Fruit fly (Drosophila melanogaster) whole organism, embryonic: ENCODE measurements around the gene Sps2.

Experiments used
- ATbp ChIP-seq: fragments of 200-800 bp; sonication (Bioruptor generic); optimal IDR thresholded peaks from 2 replicates; lab custom pipeline; 2017; ENCODE audit warnings: missing biosample characterization, mild to moderate bottlenecking, missing genetic modification characterization, missing genetic modification reagents
- BtbVII ChIP-seq: fragments of 200-800 bp; sonication (Bioruptor generic); optimal IDR thresholded peaks from 3 replicates; lab custom pipeline; 2017; ENCODE audit warnings: missing biosample characterization, mild to moderate bottlenecking, missing genetic modification characterization
- Bteb2 ChIP-seq: fragments of 200-800 bp; sonication (Bioruptor generic); optimal IDR thresholded peaks from 2 replicates; lab custom pipeline; 2016; ENCODE audit warnings: missing biosample characterization, missing genetic modification characterization
- CG10274 ChIP-seq: fragments of 200-800 bp; sonication (Bioruptor generic); optimal IDR thresholded peaks from 3 replicates; lab custom pipeline; 2017; ENCODE audit warnings: missing biosample characterization, mild to moderate bottlenecking, missing genetic modification characterization
- CG12299 ChIP-seq: fragments of 200-800 bp; sonication (Bioruptor generic); optimal IDR thresholded peaks from 2 replicates; lab custom pipeline; 2018; ENCODE audit warnings: missing biosample characterization, mild to moderate bottlenecking, missing genetic modification characterization
- CG13287 ChIP-seq: fragments of 200-800 bp; sonication (Bioruptor generic); IDR thresholded peaks from 2 replicates; pipeline ENCODE4 v1.3.6; 2022; ENCODE audit warnings: missing biosample characterization, missing genetic modification characterization; ENCODE audit not compliant: partially characterized antibody
- CG16815 ChIP-seq: fragments of 200-800 bp; sonication (Bioruptor generic); optimal IDR thresholded peaks from 3 replicates; lab custom pipeline; 2017; ENCODE audit warnings: missing biosample characterization, mild to moderate bottlenecking, missing genetic modification characterization
- CG17359 ChIP-seq: fragments of 200-800 bp; sonication (Bioruptor generic); optimal IDR thresholded peaks from 3 replicates; lab custom pipeline; 2018; ENCODE audit warnings: missing biosample characterization, mild to moderate bottlenecking, missing genetic modification characterization, moderate library complexity
- CG18011 ChIP-seq: fragments of 200-800 bp; sonication (Bioruptor generic); optimal IDR thresholded peaks from 2 replicates; lab custom pipeline; 2017; ENCODE audit warnings: missing biosample characterization, missing genetic modification characterization, mild to moderate bottlenecking, moderate library complexity, missing genotype
- CG18599 ChIP-seq: fragments of 200-800 bp; sonication (Bioruptor generic); optimal IDR thresholded peaks from 3 replicates; lab custom pipeline; 2017; ENCODE audit warnings: missing biosample characterization, missing genetic modification characterization, mild to moderate bottlenecking, moderate library complexity, missing genetic modification reagents
- CG2129 ChIP-seq: fragments of 200-800 bp; sonication (Bioruptor generic); IDR thresholded peaks from 2 replicates; pipeline ENCODE4 v1.3.6; 2022; ENCODE audit warnings: missing biosample characterization, missing genetic modification characterization; ENCODE audit not compliant: partially characterized antibody
- CG3065 ChIP-seq: fragments of 200-800 bp; sonication (Bioruptor generic); optimal IDR thresholded peaks from 2 replicates; lab custom pipeline; 2016; ENCODE audit warnings: missing biosample characterization, missing genetic modification characterization
- CG32532 ChIP-seq: fragments of 200-800 bp; sonication (Bioruptor generic); IDR thresholded peaks from 2 replicates; pipeline ENCODE4 v1.3.6; 2022; ENCODE audit warnings: missing biosample characterization, missing genetic modification characterization
- CG3281 ChIP-seq: fragments of 200-800 bp; sonication (Bioruptor generic); optimal IDR thresholded peaks from 3 replicates; lab custom pipeline; 2017; ENCODE audit warnings: missing biosample characterization, mild to moderate bottlenecking, missing genetic modification characterization
- CG4707 ChIP-seq: fragments of 200-800 bp; sonication (Bioruptor generic); optimal IDR thresholded peaks from 2 replicates; lab custom pipeline; 2018; ENCODE audit warnings: missing biosample characterization, mild to moderate bottlenecking, missing genetic modification characterization, moderate library complexity
- CG6654 ChIP-seq: fragments of 200-800 bp; sonication (Bioruptor generic); optimal IDR thresholded peaks from 2 replicates; lab custom pipeline; 2017; ENCODE audit warnings: missing biosample characterization, mild to moderate bottlenecking, missing genetic modification characterization
- CG7271 ChIP-seq: fragments of 200-800 bp; sonication (Bioruptor generic); optimal IDR thresholded peaks from 2 replicates; lab custom pipeline; 2018; ENCODE audit warnings: missing biosample characterization, mild to moderate bottlenecking, missing genetic modification characterization, moderate library complexity
- CG7928 ChIP-seq: fragments of 200-800 bp; sonication (Bioruptor generic); optimal IDR thresholded peaks from 2 replicates; lab custom pipeline; 2017; ENCODE audit warnings: missing biosample characterization, mild to moderate bottlenecking, missing genetic modification characterization
- CG8281 ChIP-seq: fragments of 200-800 bp; sonication (Bioruptor generic); optimal IDR thresholded peaks from 2 replicates; lab custom pipeline; 2018; ENCODE audit warnings: missing biosample characterization, mild to moderate bottlenecking, missing genetic modification characterization, moderate library complexity
- CG8290 ChIP-seq, 3 experiments: fragments of 200-800 bp; sonication (Bioruptor generic); optimal IDR thresholded peaks; 2 replicates each; lab custom pipeline; 2016 to 2019; ENCODE audit warnings: missing biosample characterization in 3 of 3, missing genetic modification characterization in 3 of 3, mild to moderate bottlenecking in 2 of 3, moderate library complexity in 1 of 3
- CG8478 ChIP-seq: fragments of >200 bp; optimal IDR thresholded peaks from 2 replicates; lab custom pipeline; 2018
- Deaf1 ChIP-seq: fragments of 200-800 bp; optimal IDR thresholded peaks from 3 replicates; lab custom pipeline; 2019; ENCODE audit warnings: missing biosample characterization, mild to moderate bottlenecking, missing genetic modification characterization, moderate library complexity
- Dip2 ChIP-seq: fragments of 200-800 bp; sonication (Bioruptor generic); IDR thresholded peaks from 2 replicates; pipeline ENCODE4 v1.3.6; 2022; ENCODE audit warnings: missing biosample characterization, missing genetic modification characterization
- E2f1 ChIP-seq: fragments of 200-800 bp; sonication (Bioruptor generic); IDR thresholded peaks from 2 replicates; pipeline ENCODE4 v1.3.6; 2022; ENCODE audit warnings: missing biosample characterization, missing genetic modification characterization
- ERR ChIP-seq: fragments of 200-800 bp; sonication (Bioruptor generic); optimal IDR thresholded peaks from 2 replicates; lab custom pipeline; 2016; ENCODE audit warnings: missing biosample characterization, missing genetic modification characterization
- Eip74EF ChIP-seq, 2 experiments: fragments of 200-800 bp in 1 of 2; fragments of >200 bp in 1 of 2; sonication (Bioruptor generic) in 1 of 2; optimal IDR thresholded peaks; 2 replicates each; lab custom pipeline; 2017 to 2019; ENCODE audit warnings: missing biosample characterization in 2 of 2, missing genetic modification characterization in 2 of 2, mild to moderate bottlenecking in 1 of 2, moderate library complexity in 1 of 2
- Fer3 ChIP-seq: fragments of 200-800 bp; sonication (Bioruptor generic); optimal IDR thresholded peaks from 2 replicates; lab custom pipeline; 2018; ENCODE audit warnings: missing biosample characterization, mild to moderate bottlenecking, missing genetic modification characterization, moderate library complexity
- HLHmδ ChIP-seq: fragments of 200-800 bp; sonication (Bioruptor generic); optimal IDR thresholded peaks from 2 replicates; lab custom pipeline; 2018; ENCODE audit warnings: missing biosample characterization, mild to moderate bottlenecking, missing genetic modification characterization, moderate library complexity
- MESR4 ChIP-seq: fragments of 200-800 bp; sonication (Bioruptor generic); optimal IDR thresholded peaks from 2 replicates; lab custom pipeline; 2018; ENCODE audit warnings: missing biosample characterization, mild to moderate bottlenecking, missing genetic modification characterization, moderate library complexity
- MTF-1 ChIP-seq: fragments of 200-800 bp; sonication (Bioruptor generic); optimal IDR thresholded peaks from 2 replicates; lab custom pipeline; 2018; ENCODE audit warnings: missing biosample characterization, mild to moderate bottlenecking, missing genetic modification characterization, borderline replicate concordance
- Nf-YB ChIP-seq: fragments of 200-800 bp; sonication (Bioruptor generic); optimal IDR thresholded peaks from 3 replicates; lab custom pipeline; 2019; ENCODE audit warnings: missing biosample characterization, mild to moderate bottlenecking, missing genetic modification characterization, moderate library complexity
- Xbp1 ChIP-seq: fragments of 200-800 bp; sonication (Bioruptor generic); optimal IDR thresholded peaks from 3 replicates; lab custom pipeline; 2016; ENCODE audit warnings: missing biosample characterization, mild to moderate bottlenecking, missing genetic modification characterization
- Xrp1 ChIP-seq: fragments of 200-800 bp; sonication (Bioruptor generic); IDR thresholded peaks from 2 replicates; pipeline ENCODE4 v1.3.6; 2022; ENCODE audit warnings: missing biosample characterization, missing genetic modification characterization
- chm ChIP-seq: fragments of 200-800 bp; sonication (Bioruptor generic); IDR thresholded peaks from 2 replicates; pipeline ENCODE4 v1.3.6; 2022; ENCODE audit warnings: missing biosample characterization, missing genetic modification characterization
- crc ChIP-seq: fragments of 200-800 bp; sonication (Bioruptor generic); optimal IDR thresholded peaks from 2 replicates; lab custom pipeline; 2016; ENCODE audit warnings: missing biosample characterization, missing genetic modification characterization
- crol ChIP-seq: fragments of 200-800 bp; sonication (Bioruptor generic); IDR thresholded peaks from 2 replicates; pipeline ENCODE4 v1.3.6; 2022; ENCODE audit warnings: missing biosample characterization, missing genetic modification characterization
- dm ChIP-seq: fragments of 200-800 bp; sonication (Bioruptor generic); optimal IDR thresholded peaks from 3 replicates; lab custom pipeline; 2016; ENCODE audit warnings: missing biosample characterization, missing genetic modification characterization
- ftz-f1 ChIP-seq: fragments of 200-800 bp; sonication (Bioruptor generic); optimal IDR thresholded peaks from 2 replicates; lab custom pipeline; 2016; ENCODE audit warnings: missing biosample characterization, missing genetic modification characterization
- ham ChIP-seq: fragments of 200-800 bp; sonication (Bioruptor generic); IDR thresholded peaks from 2 replicates; pipeline ENCODE4 v1.3.6; 2022; ENCODE audit warnings: missing biosample characterization, missing genetic modification characterization
- nerfin-1 ChIP-seq: fragments of 200-800 bp; sonication (Bioruptor generic); optimal IDR thresholded peaks from 3 replicates; lab custom pipeline; 2019; ENCODE audit warnings: missing biosample characterization, mild to moderate bottlenecking, missing genetic modification characterization, moderate library complexity
- pb ChIP-seq: fragments of 200-800 bp; sonication (Bioruptor generic); optimal IDR thresholded peaks from 3 replicates; lab custom pipeline; 2016; ENCODE audit warnings: missing biosample characterization, missing genetic modification characterization
- pros ChIP-seq: fragments of 200-800 bp; sonication (Bioruptor generic); optimal IDR thresholded peaks from 3 replicates; lab custom pipeline; 2019; ENCODE audit warnings: missing biosample characterization, mild to moderate bottlenecking, missing genetic modification characterization, moderate library complexity
- rib ChIP-seq: fragments of 200-800 bp; sonication (Bioruptor generic); IDR thresholded peaks from 2 replicates; pipeline ENCODE4 v1.3.6; 2022; ENCODE audit warnings: missing biosample characterization, missing genetic modification characterization
- so ChIP-seq: fragments of 200-800 bp; sonication (Bioruptor generic); IDR thresholded peaks from 3 replicates; pipeline ENCODE4 v1.3.6; 2022; ENCODE audit warnings: missing biosample characterization, missing genetic modification characterization
- trem ChIP-seq: fragments of 200-800 bp; optimal IDR thresholded peaks from 3 replicates; lab custom pipeline; 2019; ENCODE audit warnings: missing biosample characterization, mild to moderate bottlenecking, missing genetic modification characterization, moderate library complexity
- tup ChIP-seq: fragments of 200-800 bp; sonication (Bioruptor generic); optimal IDR thresholded peaks from 2 replicates; lab custom pipeline; 2016; ENCODE audit warnings: missing biosample characterization, mild to moderate bottlenecking, missing genetic modification characterization, moderate library complexity
- usp ChIP-seq: fragments of >200 bp; optimal IDR thresholded peaks from 2 replicates; lab custom pipeline; 2017; ENCODE audit warnings: missing biosample characterization, missing genetic modification characterization
- yki ChIP-seq: fragments of >200 bp; optimal IDR thresholded peaks from 3 replicates; lab custom pipeline; 2018
- zfh2 ChIP-seq: fragments of 200-800 bp; sonication (Bioruptor generic); optimal IDR thresholded peaks from 2 replicates; lab custom pipeline; 2016; ENCODE audit warnings: missing biosample characterization, missing genetic modification characterization

Sps2 gene

dm6 chr2L:10381890-10382450 lies 39.6 kb downstream of the Sps2 start, which contains the start of gene CG5096 (continued):
- TF ChIP-seq CG17359: peak; percentile 94
- TF ChIP-seq CG18599 (GFP tag; lab: Kevin White, UChicago): peak; percentile 97
- no peak for TF ChIP-seq pros (GFP tag; lab: Kevin White, UChicago)
- TF ChIP-seq CG8290 (GFP tag; optimal IDR thresholded peaks at IDR 0.05; lab: Kevin White, UChicago): no peak
- peak in 1 of 2 experiments; percentile 92 for TF ChIP-seq CG8290 (tag; optimal IDR thresholded peaks at IDR 0.05; lab: Kevin White, UChicago)
- peak; percentile 89 for TF ChIP-seq CG32532
- peak; percentile 78 for TF ChIP-seq Xbp1
- TF ChIP-seq Deaf1 (tag; lab: Kevin White, UChicago): peak; percentile 75
- TF ChIP-seq Nf-YB (GFP tag; lab: Kevin White, UChicago): peak; percentile 74
- no peak for TF ChIP-seq pb (GFP tag; lab: Kevin White, UChicago)
- peak; percentile 92 for TF ChIP-seq CG3281
- no peak for TF ChIP-seq HLHmδ (GFP tag; lab: Kevin White, UChicago)
- peak; percentile 90 for TF ChIP-seq CG12299
- no peak for TF ChIP-seq crol (GFP tag; lab: Robert Waterston, UW)
- peak; percentile 89 for TF ChIP-seq Xrp1
- TF ChIP-seq so (GFP tag; lab: Robert Waterston, UW): peak; percentile 93
- peak; percentile 41 for TF ChIP-seq CG7928 (GFP tag; lab: Kevin White, UChicago)
- TF ChIP-seq ftz-f1 (GFP tag; lab: Kevin White, UChicago): peak; percentile 29
- peak; percentile 46 for TF ChIP-seq CG10274 (GFP tag; lab: Kevin White, UChicago)
- peak; percentile 64 for TF ChIP-seq CG6654 (GFP tag; lab: Kevin White, UChicago)
- peak; percentile 82 for TF ChIP-seq ATbp
- peak; percentile 80 for TF ChIP-seq Bteb2 (GFP tag; lab: Kevin White, UChicago)
- TF ChIP-seq dm (GFP tag; lab: Kevin White, UChicago): peak; percentile 55
- peak; percentile 67 for TF ChIP-seq zfh2 (GFP tag; lab: Kevin White, UChicago)
- TF ChIP-seq CG3065: peak; percentile 32
- peak; percentile 77 for TF ChIP-seq ERR (GFP tag; lab: Kevin White, UChicago)
- peak; percentile 72 for TF ChIP-seq CG8281
- peak; percentile 75 for TF ChIP-seq trem
- peak; percentile 14 for TF ChIP-seq CG16815
- peak; percentile 83 for TF ChIP-seq chm (GFP tag; lab: Robert Waterston, UW)
- TF ChIP-seq MESR4 (GFP tag; lab: Kevin White, UChicago): peak; percentile 26
- peak; percentile 64 for TF ChIP-seq CG4707
- TF ChIP-seq MTF-1 (GFP tag; lab: Kevin White, UChicago): peak; percentile 60
- no peak for TF ChIP-seq Dip2
- no peak for TF ChIP-seq CG2129 (GFP tag; lab: Robert Waterston, UW)
- peak; percentile 57 for TF ChIP-seq CG18011 (GFP tag; lab: Kevin White, UChicago)
- TF ChIP-seq crc: peak; percentile 79
- peak; percentile 82 for TF ChIP-seq nerfin-1
- peak; percentile 88 for TF ChIP-seq E2f1 (GFP tag; lab: Robert Waterston, UW)
- no peak for TF ChIP-seq usp (GFP tag; lab: Kevin White, UChicago)
- no peak for TF ChIP-seq CG8478
- TF ChIP-seq CG13287 (GFP tag; lab: Robert Waterston, UW): no peak
- TF ChIP-seq Eip74EF (GFP tag; optimal IDR thresholded peaks at IDR 0.05; lab: Kevin White, UChicago): peak in 1 of 2 experiments; percentile 87
- TF ChIP-seq BtbVII (GFP tag; lab: Kevin White, UChicago): peak; percentile 90
- TF ChIP-seq tup (GFP tag; lab: Kevin White, UChicago): peak; percentile 59
- peak; percentile 55; the same call in 1 of the 2 replicates for TF ChIP-seq ham (GFP tag; lab: Robert Waterston, UW)
- peak; percentile 96 for TF ChIP-seq Fer3 (tag; lab: Kevin White, UChicago)
- no peak for TF ChIP-seq CG7271 (tag; lab: Kevin White, UChicago)
- TF ChIP-seq yki (lab: Kevin White, UChicago): no peak
- TF ChIP-seq rib: peak; percentile 86
